Worm (Caenorhabditis elegans) whole organism, late embryonic: ENCODE measurements around the gene F14F7.5.

Experiments used
- F13H6.1 ChIP-seq: sonication (generic microtip); optimal IDR thresholded peaks from 2 replicates; lab custom pipeline; 2016; ENCODE audit warnings: missing genetic modification characterization, missing compliant biosample characterization
- K02D7.2 ChIP-seq: sonication (generic microtip); optimal IDR thresholded peaks from 2 replicates; lab custom pipeline; 2017; ENCODE audit warnings: mild to moderate bottlenecking, missing genetic modification characterization, missing compliant biosample characterization
- K09A11.1 ChIP-seq: sonication (generic microtip); optimal IDR thresholded peaks from 2 replicates; lab custom pipeline; 2017; ENCODE audit warnings: antibody characterized with exemption, mild to moderate bottlenecking, missing genetic modification characterization, missing compliant biosample characterization; ENCODE audit not compliant: insufficient read depth
- T23F11.4 ChIP-seq: fragments of 200-800 bp; sonication (Bioruptor generic); optimal IDR thresholded peaks from 2 replicates; lab custom pipeline; 2018; ENCODE audit warnings: mild to moderate bottlenecking, missing genetic modification characterization, missing compliant biosample characterization
- Y22D7AL.16 ChIP-seq: sonication (generic microtip); optimal IDR thresholded peaks from 2 replicates; lab custom pipeline; 2016; ENCODE audit warnings: missing genetic modification characterization, missing compliant biosample characterization
- ceh-18 ChIP-seq: sonication (generic microtip); optimal IDR thresholded peaks from 2 replicates; lab custom pipeline; 2016; ENCODE audit warnings: missing genetic modification characterization, missing compliant biosample characterization
- ceh-22 ChIP-seq: sonication (generic microtip); optimal IDR thresholded peaks from 2 replicates; lab custom pipeline; 2017; ENCODE audit warnings: missing biosample characterization, missing genetic modification characterization
- ceh-6 ChIP-seq: fragments of 200-800 bp; sonication (Bioruptor generic); optimal IDR thresholded peaks from 2 replicates; lab custom pipeline; 2018; ENCODE audit warnings: mild to moderate bottlenecking, missing genetic modification characterization, missing compliant biosample characterization
- ceh-9 ChIP-seq: sonication (generic microtip); optimal IDR thresholded peaks from 2 replicates; lab custom pipeline; 2016; ENCODE audit warnings: mild to moderate bottlenecking, missing genetic modification characterization, inconsistent platforms, missing compliant biosample characterization
- dve-1 ChIP-seq: sonication (generic microtip); optimal IDR thresholded peaks from 2 replicates; lab custom pipeline; 2017; ENCODE audit warnings: antibody characterized with exemption, mild to moderate bottlenecking, missing genetic modification characterization, missing compliant biosample characterization
- ets-4 ChIP-seq: sonication (generic microtip); optimal IDR thresholded peaks from 2 replicates; lab custom pipeline; 2016; ENCODE audit warnings: missing genetic modification characterization, missing compliant biosample characterization
- eyg-1 ChIP-seq: sonication (generic microtip); optimal IDR thresholded peaks from 2 replicates; lab custom pipeline; 2016; ENCODE audit warnings: missing genotype, missing genetic modification characterization, missing compliant biosample characterization
- fax-1 ChIP-seq: sonication (generic microtip); optimal IDR thresholded peaks from 2 replicates; lab custom pipeline; 2016; ENCODE audit warnings: missing genotype, missing genetic modification characterization, missing compliant biosample characterization
- fkh-10 ChIP-seq: fragments of 150-350 bp; optimal IDR thresholded peaks from 2 replicates; lab custom pipeline; 2014; ENCODE audit warnings: missing biosample characterization, missing genetic modification reagents, missing genetic modification characterization
- hlh-13 ChIP-seq: fragments of 200-800 bp; sonication (Bioruptor generic); optimal IDR thresholded peaks from 2 replicates; lab custom pipeline; 2018; ENCODE audit warnings: mild to moderate bottlenecking, missing genetic modification characterization, missing compliant biosample characterization
- hlh-30 ChIP-seq: sonication (generic microtip); optimal IDR thresholded peaks from 2 replicates; lab custom pipeline; 2017; ENCODE audit warnings: antibody characterized with exemption, missing genetic modification characterization, missing compliant biosample characterization; ENCODE audit not compliant: insufficient read depth
- lim-6 ChIP-seq: sonication (generic microtip); optimal IDR thresholded peaks from 2 replicates; lab custom pipeline; 2016; ENCODE audit warnings: missing genetic modification characterization, missing compliant biosample characterization
- lin-11 ChIP-seq: fragments of 200-800 bp; sonication (Bioruptor generic); optimal IDR thresholded peaks from 2 replicates; lab custom pipeline; 2018; ENCODE audit warnings: mild to moderate bottlenecking, missing genetic modification characterization, missing compliant biosample characterization
- madf-2 ChIP-seq: sonication (generic microtip); optimal IDR thresholded peaks from 2 replicates; lab custom pipeline; 2017; ENCODE audit warnings: missing genetic modification characterization, missing compliant biosample characterization
- mec-3 ChIP-seq: sonication (generic microtip); optimal IDR thresholded peaks from 2 replicates; lab custom pipeline; 2016; ENCODE audit warnings: borderline replicate concordance, missing genetic modification characterization, missing compliant biosample characterization
- nfya-1 ChIP-seq: sonication (generic microtip); optimal IDR thresholded peaks from 2 replicates; lab custom pipeline; 2017; ENCODE audit warnings: missing genetic modification characterization, mild to moderate bottlenecking, missing compliant biosample characterization, antibody characterized with exemption, moderate library complexity
- nhr-232 ChIP-seq: sonication (generic microtip); optimal IDR thresholded peaks from 2 replicates; lab custom pipeline; 2016; ENCODE audit warnings: missing genetic modification characterization, missing compliant biosample characterization
- npax-4 ChIP-seq: sonication (generic microtip); optimal IDR thresholded peaks from 2 replicates; lab custom pipeline; 2016; ENCODE audit warnings: missing genetic modification characterization, missing compliant biosample characterization
- odd-2 ChIP-seq: sonication (generic microtip); optimal IDR thresholded peaks from 2 replicates; lab custom pipeline; 2017; ENCODE audit warnings: antibody characterized with exemption, mild to moderate bottlenecking, missing genetic modification characterization, missing compliant biosample characterization
- pat-9 ChIP-seq: fragments of 200-800 bp; sonication (Bioruptor generic); optimal IDR thresholded peaks from 2 replicates; lab custom pipeline; 2018; ENCODE audit warnings: mild to moderate bottlenecking, missing genetic modification characterization, moderate library complexity, missing compliant biosample characterization
- pax-1 ChIP-seq: fragments of 150-350 bp; optimal IDR thresholded peaks from 2 replicates; lab custom pipeline; 2014; ENCODE audit warnings: missing biosample characterization, missing genetic modification characterization
- pha-4 ChIP-seq: fragments of 150-350 bp; optimal IDR thresholded peaks from 2 replicates; lab custom pipeline; 2018; ENCODE audit warnings: missing biosample characterization, missing genetic modification reagents, missing genetic modification characterization
- pqm-1 ChIP-seq: sonication (generic microtip); optimal IDR thresholded peaks from 2 replicates; lab custom pipeline; 2016; ENCODE audit warnings: missing genetic modification characterization, missing compliant biosample characterization
- ref-2 ChIP-seq: sonication (generic microtip); optimal IDR thresholded peaks from 2 replicates; lab custom pipeline; 2016; ENCODE audit warnings: missing genetic modification characterization, missing compliant biosample characterization
- rnt-1 ChIP-seq: sonication (generic microtip); optimal IDR thresholded peaks from 2 replicates; lab custom pipeline; 2016; ENCODE audit warnings: missing genetic modification characterization, missing compliant biosample characterization
- sdc-2 ChIP-seq: sonication (generic microtip); optimal IDR thresholded peaks from 2 replicates; lab custom pipeline; 2016; ENCODE audit warnings: missing genotype, missing genetic modification characterization, missing compliant biosample characterization
- sox-2 ChIP-seq: fragments of 200-800 bp; sonication (Bioruptor generic); IDR thresholded peaks from 2 replicates; pipeline ENCODE4 v1.3.6; 2022; ENCODE audit warnings: missing genetic modification reagents, missing genetic modification characterization, missing compliant biosample characterization
- sox-4 ChIP-seq: sonication (generic microtip); optimal IDR thresholded peaks from 2 replicates; lab custom pipeline; 2017; ENCODE audit warnings: mild to moderate bottlenecking, missing genetic modification characterization, inconsistent platforms, missing compliant biosample characterization
- syd-9 ChIP-seq: sonication (generic microtip); optimal IDR thresholded peaks from 2 replicates; lab custom pipeline; 2016; ENCODE audit warnings: mild to moderate bottlenecking, missing genetic modification characterization, moderate library complexity, missing compliant biosample characterization
- tbx-2 ChIP-seq: sonication (generic microtip); optimal IDR thresholded peaks from 2 replicates; lab custom pipeline; 2016; ENCODE audit warnings: missing genetic modification characterization, missing compliant biosample characterization
- unc-42 ChIP-seq: sonication (generic microtip); optimal IDR thresholded peaks from 2 replicates; lab custom pipeline; 2016; ENCODE audit warnings: missing genotype, missing genetic modification characterization, missing compliant biosample characterization
- unc-55 ChIP-seq: sonication (generic microtip); optimal IDR thresholded peaks from 2 replicates; lab custom pipeline; 2017; ENCODE audit warnings: missing biosample characterization, missing genetic modification reagents, missing genetic modification characterization
- unc-86 ChIP-seq: sonication (generic microtip); optimal IDR thresholded peaks from 2 replicates; lab custom pipeline; 2016; ENCODE audit warnings: missing genetic modification characterization, missing compliant biosample characterization
- zip-5 ChIP-seq: sonication (generic microtip); optimal IDR thresholded peaks from 2 replicates; lab custom pipeline; 2016; ENCODE audit warnings: missing genetic modification characterization, missing compliant biosample characterization
- ztf-16 ChIP-seq: sonication (generic microtip); optimal IDR thresholded peaks from 2 replicates; lab custom pipeline; 2017; ENCODE audit warnings: missing genetic modification characterization, missing compliant biosample characterization

Gene F14F7.5

DNA sequence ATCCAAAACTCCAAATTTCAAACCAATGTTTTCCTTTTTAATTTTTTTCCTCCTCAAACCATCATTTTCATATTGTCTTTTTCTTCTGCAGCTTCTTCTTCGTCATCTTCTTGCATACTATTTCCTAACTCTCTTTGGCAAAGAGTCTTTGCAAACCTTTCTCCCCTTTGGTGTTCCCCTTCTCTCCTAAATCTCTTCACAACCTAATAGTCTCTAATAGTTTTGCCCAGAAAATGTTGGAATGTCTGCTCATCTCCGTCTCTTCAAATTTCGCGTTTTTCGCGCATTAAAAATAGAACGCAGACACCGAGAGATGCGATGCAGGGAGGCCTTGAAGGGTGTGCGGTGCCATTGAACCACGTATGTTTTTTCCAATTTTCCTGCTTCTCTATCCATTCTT is 29.7 kb upstream of the F14F7.5 start, which contains the start of gene ZK1010.10 (continued):
- no peak for TF ChIP-seq rnt-1
- TF ChIP-seq hlh-30 (tag; lab: Kevin White, UChicago), result no peak
- TF ChIP-seq unc-55 (GFP tag; lab: Kevin White, UChicago), result peak; percentile 51
- TF ChIP-seq ceh-18 (tag; lab: Kevin White, UChicago), result peak; percentile 23
- TF ChIP-seq nhr-232 (tag; lab: Kevin White, UChicago), result no peak
- TF ChIP-seq tbx-2 (tag; lab: Kevin White, UChicago), result peak; percentile 42
- TF ChIP-seq pqm-1 (tag; lab: Kevin White, UChicago), result no peak
- no peak for TF ChIP-seq K09A11.1 (tag; lab: Kevin White, UChicago)
- no peak for TF ChIP-seq sox-4 (tag; lab: Kevin White, UChicago)
- TF ChIP-seq lim-6 (tag; lab: Kevin White, UChicago), result no peak
- no peak for TF ChIP-seq fkh-10
- no peak for TF ChIP-seq sdc-2 (tag; lab: Kevin White, UChicago)
- TF ChIP-seq npax-4 (tag; lab: Kevin White, UChicago), result no peak
- no peak for TF ChIP-seq mec-3
- TF ChIP-seq sox-2 (GFP tag; lab: Robert Waterston, UW), result no peak
- no peak for TF ChIP-seq eyg-1
- no peak for TF ChIP-seq ets-4 (tag; lab: Kevin White, UChicago)
- TF ChIP-seq ceh-6, result no peak
- peak; percentile 55 for TF ChIP-seq pax-1 (tag; lab: Kevin White, UChicago)
- TF ChIP-seq unc-86 (tag; lab: Kevin White, UChicago), result no peak
- no peak for TF ChIP-seq zip-5 (tag; lab: Kevin White, UChicago)
- TF ChIP-seq hlh-13 (GFP tag; lab: Kevin White, UChicago), result no peak
- no peak for TF ChIP-seq F13H6.1
- peak; percentile 65 for TF ChIP-seq nfya-1 (tag; lab: Kevin White, UChicago)

DNA sequence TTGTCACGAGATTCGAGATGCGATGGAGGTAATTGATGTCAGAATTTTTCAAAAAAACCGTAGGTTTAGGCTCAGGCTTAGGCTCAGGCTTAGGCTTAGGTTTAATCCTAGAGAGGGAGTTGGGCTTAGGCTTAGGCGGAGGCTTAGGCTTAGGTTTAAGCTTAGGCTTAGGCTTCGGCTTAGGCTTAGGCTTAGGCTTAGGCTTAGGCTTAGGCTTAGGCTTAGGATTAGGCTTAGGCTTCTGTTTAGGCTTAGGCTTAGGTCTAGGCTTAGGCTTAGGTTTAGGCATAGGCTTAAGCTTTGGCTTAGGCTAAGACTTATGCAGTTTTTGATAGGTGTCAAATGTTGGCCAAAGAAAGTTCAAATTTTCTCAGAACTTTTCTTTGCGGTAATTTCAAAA is 27.5 kb upstream of the F14F7.5 start:
- TF ChIP-seq tbx-2 (tag; lab: Kevin White, UChicago) (no peak), dve-1 (tag; lab: Kevin White, UChicago) (peak; percentile 88), K02D7.2 (tag; lab: Kevin White, UChicago) (peak; percentile 10), ref-2 (tag; lab: Kevin White, UChicago) (no peak), lin-11 (tag; lab: Kevin White, UChicago) (no peak)
- TF ChIP-seq, all 69 proteins: peak for 2

DNA sequence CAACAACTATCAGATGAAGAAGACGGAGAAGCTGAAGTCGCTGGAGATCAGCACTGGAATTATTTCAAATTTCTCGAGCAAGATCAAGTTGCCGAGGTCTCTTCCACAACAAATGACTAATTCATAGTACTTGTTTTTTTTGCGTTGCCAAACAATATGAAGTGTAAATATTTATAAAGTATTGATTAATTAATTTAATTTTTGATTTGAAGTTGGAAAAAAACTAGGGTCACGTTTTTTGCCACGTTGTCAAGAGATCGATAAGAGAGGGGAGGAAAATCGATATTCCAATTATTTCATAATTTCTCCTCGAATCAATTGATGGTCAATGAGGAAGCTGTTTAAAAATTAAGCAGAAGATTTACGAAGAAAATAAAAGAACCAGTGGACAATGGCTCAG is 26.6 kb upstream of the F14F7.5 start, which contains the start of gene snf-7:
Gene snf-7 (plus strand): TSS at position 301 of the 400 bp plus-strand sequence.
- TF ChIP-seq T23F11.4 (GFP tag; lab: Kevin White, UChicago), result no peak
- no peak for TF ChIP-seq Y22D7AL.16 (tag; lab: Kevin White, UChicago)
- no peak for TF ChIP-seq odd-2 (tag; lab: Kevin White, UChicago)
- no peak for TF ChIP-seq ets-4 (tag; lab: Kevin White, UChicago)
- TF ChIP-seq nhr-232 (tag; lab: Kevin White, UChicago), result no peak
- TF ChIP-seq pat-9 (tag; lab: Kevin White, UChicago), result no peak
- TF ChIP-seq syd-9 (tag; lab: Kevin White, UChicago), result no peak
- no peak for TF ChIP-seq ceh-9 (tag; lab: Kevin White, UChicago)
- no peak for TF ChIP-seq fax-1 (tag; lab: Kevin White, UChicago)
- TF ChIP-seq pha-4 (tag; lab: Kevin White, UChicago), result no peak
- TF ChIP-seq madf-2, result no peak
- TF ChIP-seq ztf-16 (tag; lab: Kevin White, UChicago), result no peak
- no peak for TF ChIP-seq ceh-22 (tag; lab: Kevin White, UChicago)
- TF ChIP-seq unc-42, result no peak
